Fruit fly (Drosophila melanogaster) Kc167 (cell line): ENCODE results near the gene yellow-g.

Source experiments
- Myc ChIP-seq: fragments of >200 bp; optimal IDR thresholded peaks from 2 replicates; lab custom pipeline; 2017; ENCODE audit warnings: missing external identifiers
- Sin3A ChIP-seq: fragments of >200 bp; optimal IDR thresholded peaks from 2 replicates; lab custom pipeline; 2018; ENCODE audit warnings: missing external identifiers
- h ChIP-seq: fragments of >200 bp; optimal IDR thresholded peaks from 3 replicates; lab custom pipeline; 2018; ENCODE audit warnings: missing external identifiers
- insv ChIP-seq: fragments of >200 bp; optimal IDR thresholded peaks from 3 replicates; lab custom pipeline; 2018; ENCODE audit warnings: missing external identifiers
- psq ChIP-seq: fragments of >200 bp; optimal IDR thresholded peaks from 2 replicates; lab custom pipeline; 2017; ENCODE audit warnings: missing external identifiers
- ttk ChIP-seq: sonication (Bioruptor generic); optimal IDR thresholded peaks from 2 replicates; lab custom pipeline; 2017; ENCODE audit warnings: missing external identifiers

Gene yellow-g

DNA sequence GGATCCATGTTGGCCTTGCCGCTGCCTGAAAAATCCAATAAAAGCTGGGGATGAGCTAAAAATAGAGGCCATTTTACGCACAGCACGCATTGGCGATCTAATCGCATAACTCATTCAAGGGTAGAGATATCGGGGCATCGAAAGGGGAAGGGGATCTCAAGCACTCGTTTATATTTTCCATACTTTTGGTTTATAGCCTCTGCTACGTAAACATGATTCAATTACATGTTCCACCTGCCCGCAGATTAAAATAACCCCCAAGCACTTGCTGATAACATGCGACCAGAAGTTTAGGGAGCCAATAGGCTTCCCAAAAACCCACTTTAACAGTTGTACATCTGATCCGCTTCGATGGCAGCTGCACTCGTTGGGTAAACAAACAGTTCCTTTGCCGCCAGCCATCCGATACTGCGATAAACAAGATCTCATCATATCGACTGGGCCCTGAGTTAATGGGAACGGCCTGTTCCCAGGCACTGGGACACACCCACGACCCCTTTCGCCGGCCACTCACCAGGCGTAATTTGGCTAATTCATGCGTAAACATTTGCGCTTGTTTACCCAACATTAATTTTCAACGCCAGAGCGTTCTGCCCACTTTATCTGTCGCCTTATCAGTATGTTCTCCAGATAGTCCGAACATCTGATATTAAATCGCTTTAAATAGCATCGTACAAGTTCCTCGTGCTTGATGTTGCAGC lies 18.5 kb downstream of the yellow-g start:
- no peak for TF ChIP-seq insv (lab: Kevin White, UChicago)
- no peak for TF ChIP-seq Sin3A (lab: Kevin White, UChicago)
- no peak for TF ChIP-seq h (lab: Kevin White, UChicago)
- TF ChIP-seq psq (lab: Kevin White, UChicago): no peak
- no peak for TF ChIP-seq ttk (lab: Kevin White, UChicago)
- no peak for TF ChIP-seq Myc (lab: Kevin White, UChicago)

DNA sequence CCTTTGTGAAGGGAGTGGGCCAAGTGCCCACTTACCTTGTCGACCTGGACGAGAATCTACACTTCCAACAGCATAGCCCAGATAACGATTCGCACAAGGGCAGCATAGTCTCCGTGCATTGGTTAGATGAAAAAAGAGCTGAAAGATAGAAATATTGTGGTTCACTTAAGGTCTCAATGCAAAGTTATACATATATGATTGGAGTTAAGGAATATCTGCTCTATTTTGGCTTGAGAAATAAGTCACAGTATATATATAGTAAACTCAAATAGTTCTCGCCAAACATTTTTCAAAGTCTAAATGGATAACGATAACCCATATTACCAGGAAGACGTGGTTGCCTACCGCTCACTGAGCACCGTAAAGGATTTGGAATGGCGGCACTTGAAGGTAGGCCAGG lies 24.2 kb downstream of the yellow-g start, which contains the start of gene CG32305:
Gene CG32305 (plus strand): TSS at position 301 of the 400 bp plus-strand sequence.
- TF ChIP-seq insv (lab: Kevin White, UChicago) (no peak), psq (lab: Kevin White, UChicago) (no peak), h (lab: Kevin White, UChicago) (no peak), Myc (lab: Kevin White, UChicago) (no peak), ttk (lab: Kevin White, UChicago) (no peak), Sin3A (lab: Kevin White, UChicago) (no peak)

DNA sequence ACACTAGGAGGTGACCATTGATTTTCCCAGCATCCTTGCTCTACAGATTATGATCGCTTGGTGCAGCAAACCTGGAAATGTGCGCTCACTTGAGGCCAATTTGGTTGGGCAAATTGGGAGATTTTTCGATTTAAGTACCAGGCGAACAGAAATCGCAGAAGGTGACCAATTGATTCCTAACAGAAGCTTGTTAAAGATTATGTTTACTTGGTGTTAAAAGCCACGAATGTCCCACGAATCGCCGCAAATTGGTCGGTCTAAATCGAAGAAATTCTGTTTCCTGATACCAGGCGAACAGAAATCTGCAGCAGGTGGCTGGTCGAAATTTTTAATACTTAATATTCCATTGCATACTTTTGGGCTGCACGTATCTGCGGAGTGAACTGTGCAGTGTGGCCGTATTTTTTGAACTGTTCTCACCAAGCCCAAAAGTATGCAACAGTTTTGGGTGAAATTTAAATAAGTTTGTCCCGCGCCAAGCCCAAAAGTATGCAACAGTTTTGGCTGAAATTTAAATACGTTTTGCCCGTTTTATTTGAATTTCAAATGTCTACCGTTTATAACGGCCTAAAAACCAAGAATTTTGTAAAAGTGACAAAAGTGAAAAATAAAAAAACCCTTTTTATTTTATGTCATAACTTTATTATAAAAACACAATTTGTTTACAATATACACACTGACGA lies 28.6 kb downstream of the yellow-g start, which contains the start of gene CG32301:
Gene CG32301 (plus strand): TSS at position 633 of the 683 bp plus-strand sequence.
- TF ChIP-seq h (lab: Kevin White, UChicago) (no peak), Myc (lab: Kevin White, UChicago) (no peak), psq (lab: Kevin White, UChicago) (no peak), ttk (lab: Kevin White, UChicago) (no peak), insv (lab: Kevin White, UChicago) (no peak), Sin3A (lab: Kevin White, UChicago) (no peak)

DNA sequence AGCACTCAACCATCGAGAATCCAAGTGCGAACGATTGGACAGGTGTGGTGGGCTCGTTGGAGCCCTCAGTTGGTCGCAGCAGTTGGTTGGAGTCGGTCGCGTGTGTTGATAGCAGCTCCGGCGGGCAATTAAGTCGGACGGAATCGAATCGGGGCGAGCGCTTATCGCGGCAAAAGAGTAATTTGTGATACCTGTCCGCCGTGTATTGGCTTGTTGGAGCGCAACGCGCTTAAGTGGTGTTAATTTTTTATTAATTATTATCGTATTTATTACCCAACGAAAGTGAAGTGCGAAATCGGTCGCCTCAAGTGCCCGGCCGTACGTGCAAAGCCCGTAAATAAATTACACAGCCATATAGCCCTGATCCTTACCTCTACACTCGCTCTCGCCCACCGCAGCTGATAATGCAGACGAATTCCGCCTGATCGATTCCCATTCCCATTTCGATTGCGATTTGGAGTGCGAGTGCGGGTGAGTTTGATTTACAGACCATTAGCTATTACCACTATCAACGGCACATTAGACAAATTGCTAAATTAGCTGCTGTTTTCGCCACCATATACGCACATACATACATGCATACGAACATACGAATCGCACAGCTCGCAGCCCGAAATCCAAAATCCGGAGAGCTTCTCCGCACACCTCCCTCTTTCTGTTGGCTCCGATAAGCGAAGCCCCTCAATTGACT lies 34.9 kb downstream of the yellow-g start, which contains the start of gene ACXD:
Gene ACXD (plus strand): TSS at position 66 of the 691 bp plus-strand sequence.
- no peak for TF ChIP-seq ttk (lab: Kevin White, UChicago)
- TF ChIP-seq Myc (lab: Kevin White, UChicago): no peak
- TF ChIP-seq insv (lab: Kevin White, UChicago): no peak
- TF ChIP-seq psq (lab: Kevin White, UChicago): no peak
- TF ChIP-seq h (lab: Kevin White, UChicago): no peak
- TF ChIP-seq Sin3A (lab: Kevin White, UChicago): no peak

DNA sequence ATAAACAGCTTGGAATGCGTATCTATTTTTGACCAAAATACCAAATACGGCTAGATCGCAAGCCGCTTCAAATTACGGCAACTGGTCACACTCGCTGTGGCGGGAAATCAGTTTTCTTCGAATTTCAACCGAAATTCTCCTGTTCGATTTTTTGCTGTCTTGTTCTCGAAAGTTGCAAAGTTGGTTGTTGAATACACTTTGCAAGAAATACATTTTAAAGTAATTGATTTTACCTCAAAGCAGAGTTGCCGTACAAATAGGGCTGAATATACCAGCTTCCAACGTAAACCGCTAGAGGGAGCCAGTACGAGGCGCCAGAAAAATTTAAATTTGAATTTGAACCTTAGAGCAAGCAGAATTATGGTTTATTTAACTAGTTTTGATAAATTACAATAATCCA lies 35.5 kb downstream of the yellow-g start, which contains the start of gene CG9018:
Gene CG9018 (minus strand): TSS at position 43 of the 400 bp plus-strand sequence.
- TF ChIP-seq h (lab: Kevin White, UChicago) (no peak), insv (lab: Kevin White, UChicago) (no peak), psq (lab: Kevin White, UChicago) (no peak), Myc (lab: Kevin White, UChicago) (no peak), Sin3A (lab: Kevin White, UChicago) (no peak), ttk (lab: Kevin White, UChicago) (no peak)

DNA sequence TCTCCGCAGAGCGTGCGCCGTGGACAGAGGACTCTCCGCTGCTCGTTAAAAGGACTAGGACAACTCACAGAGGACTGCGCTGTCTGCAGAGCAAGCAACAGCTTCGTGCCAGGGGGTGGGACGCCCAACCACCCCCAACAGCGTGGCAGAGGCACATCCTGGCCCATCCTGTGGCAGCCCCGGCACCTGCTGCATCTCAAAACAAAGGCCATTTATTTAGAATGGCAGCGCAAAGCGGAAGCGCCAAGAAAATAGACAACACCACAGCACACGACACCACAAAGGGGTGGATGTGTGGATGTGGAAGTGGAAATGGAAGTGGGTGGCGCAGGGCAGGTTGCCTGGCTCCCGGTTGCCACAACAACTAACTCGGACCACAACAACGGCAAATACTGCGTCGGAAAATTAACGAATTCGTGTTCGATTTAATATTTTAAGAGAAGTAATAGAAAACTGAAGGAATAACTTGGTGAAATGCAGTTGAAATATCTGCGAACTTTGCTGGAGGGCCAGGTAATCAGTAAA lies 43.3 kb downstream of the yellow-g start, which contains the start of gene Oseg2:
Gene Oseg2 (plus strand): TSS at position 475 of the 525 bp plus-strand sequence.
- TF ChIP-seq Sin3A (lab: Kevin White, UChicago) (no peak), h (lab: Kevin White, UChicago) (no peak), Myc (lab: Kevin White, UChicago) (no peak), psq (lab: Kevin White, UChicago) (no peak), insv (lab: Kevin White, UChicago) (no peak), ttk (lab: Kevin White, UChicago) (no peak)

DNA sequence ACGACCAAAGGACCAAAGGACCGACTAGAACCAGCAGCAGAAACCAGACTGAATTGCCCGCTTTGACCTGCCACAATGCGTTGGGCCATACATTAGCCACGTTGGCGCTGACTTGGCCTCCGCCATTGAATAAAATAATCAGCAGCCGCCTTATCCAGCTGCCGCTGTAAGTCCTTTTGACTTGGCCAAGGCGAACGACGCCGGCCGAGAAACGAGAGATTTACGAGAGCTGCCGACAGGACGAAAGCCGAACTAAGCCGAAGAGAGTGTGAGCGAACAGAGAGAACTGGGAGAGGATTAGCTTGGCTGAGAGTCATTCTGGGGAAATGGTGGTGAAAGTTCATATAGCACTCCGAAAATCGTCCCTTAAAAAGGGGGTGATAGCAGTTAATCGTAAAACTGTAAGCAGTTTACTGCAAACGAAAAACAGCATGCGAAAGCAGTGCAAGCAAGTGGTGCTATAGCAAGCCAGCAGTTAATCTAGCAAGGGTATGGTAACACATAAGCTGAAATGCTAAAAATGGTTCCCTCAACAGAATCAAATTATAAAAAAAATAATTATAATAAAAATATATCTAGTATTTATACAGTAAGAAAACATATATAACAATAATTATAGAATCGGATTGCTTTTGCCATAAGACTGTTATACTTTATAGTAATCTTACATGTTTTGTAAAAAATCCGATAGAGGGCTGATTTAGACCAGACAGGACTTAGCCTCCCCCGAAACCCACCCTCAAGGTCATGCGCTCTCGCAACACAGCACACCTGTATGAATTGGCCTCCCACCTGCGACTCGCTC lies 44.0 kb downstream of the yellow-g start:
- TF ChIP-seq insv (lab: Kevin White, UChicago) (no peak), Myc (lab: Kevin White, UChicago) (no peak), h (lab: Kevin White, UChicago) (no peak), Sin3A (lab: Kevin White, UChicago) (no peak), ttk (lab: Kevin White, UChicago) (no peak), psq (lab: Kevin White, UChicago) (no peak)
